Worm (Caenorhabditis elegans) whole organism, L3 larva: ENCODE data around the gene viro-2.
A peak's percentile ranks its signal among the peaks of the same experiment; 100 is the strongest.

ENCODE experiments used
- R02D3.7 ChIP-seq: fragments of 150-350 bp; optimal IDR thresholded peaks from 2 replicates; lab custom pipeline; 2014; ENCODE audit warnings: missing biosample characterization, missing genetic modification characterization
- ZK546.5 ChIP-seq: sonication (generic microtip); optimal IDR thresholded peaks from 2 replicates; lab custom pipeline; 2017; ENCODE audit warnings: missing biosample characterization, missing genetic modification characterization
- aly-2 ChIP-seq: fragments of 150-350 bp; optimal IDR thresholded peaks from 2 replicates; lab custom pipeline; 2014; ENCODE audit warnings: missing biosample characterization, missing genetic modification characterization
- ama-1 ChIP-seq: fragments of 150-350 bp; optimal IDR thresholded peaks from 2 replicates; lab custom pipeline; 2018
- ceh-16 ChIP-seq: sonication (generic microtip); optimal IDR thresholded peaks from 2 replicates; lab custom pipeline; 2017; ENCODE audit warnings: missing biosample characterization, missing genetic modification characterization
- ceh-28 ChIP-seq: fragments of 150-350 bp; optimal IDR thresholded peaks from 2 replicates; lab custom pipeline; 2014; ENCODE audit warnings: missing biosample characterization, missing genetic modification reagents, missing genetic modification characterization
- ceh-82 ChIP-seq: fragments of 150-350 bp; optimal IDR thresholded peaks from 2 replicates; lab custom pipeline; 2014; ENCODE audit warnings: missing biosample characterization, missing genetic modification characterization
- ceh-9 ChIP-seq: sonication (generic microtip); optimal IDR thresholded peaks from 2 replicates; lab custom pipeline; 2018; ENCODE audit warnings: missing biosample characterization, missing genetic modification characterization
- daf-12 ChIP-seq: fragments of 150-350 bp; optimal IDR thresholded peaks from 2 replicates; lab custom pipeline; 2014; ENCODE audit warnings: missing biosample characterization, missing genetic modification reagents, missing genetic modification characterization
- egl-27 ChIP-seq: sonication (generic microtip); optimal IDR thresholded peaks from 4 replicates; lab custom pipeline; 2017; ENCODE audit warnings: missing biosample characterization, missing genetic modification reagents, missing genetic modification characterization
- egl-5 ChIP-seq: fragments of 150-350 bp; optimal IDR thresholded peaks from 2 replicates; lab custom pipeline; 2017; ENCODE audit warnings: missing biosample characterization, missing genetic modification reagents, missing genetic modification characterization, inconsistent platforms
- elt-1 ChIP-seq: fragments of 150-350 bp; optimal IDR thresholded peaks from 2 replicates; lab custom pipeline; 2014; ENCODE audit warnings: missing biosample characterization, missing genetic modification characterization
- elt-2 ChIP-seq: sonication (generic microtip); optimal IDR thresholded peaks from 2 replicates; lab custom pipeline; 2016; ENCODE audit warnings: missing genetic modification reagents, mild to moderate bottlenecking, missing genetic modification characterization, missing compliant biosample characterization
- elt-3 ChIP-seq, 3 experiments: fragments of 150-350 bp in 1 of 3; sonication (generic microtip) in 2 of 3; optimal IDR thresholded peaks; 2 replicates in 2 of 3; 4 replicates in 1 of 3; lab custom pipeline; 2014 to 2017; ENCODE audit warnings: missing biosample characterization in 3 of 3, missing genetic modification characterization in 3 of 3
- eor-1 ChIP-seq, 2 experiments: fragments of 150-350 bp; optimal IDR thresholded peaks; 2 replicates each; lab custom pipeline; 2014 to 2018; ENCODE audit warnings: missing biosample characterization in 2 of 2, missing genetic modification characterization in 2 of 2
- fkh-10 ChIP-seq: sonication (generic microtip); optimal IDR thresholded peaks from 2 replicates; lab custom pipeline; 2017; ENCODE audit warnings: missing biosample characterization, missing genetic modification reagents, missing genetic modification characterization
- fos-1 ChIP-seq: fragments of 150-350 bp; optimal IDR thresholded peaks from 2 replicates; lab custom pipeline; 2014; ENCODE audit warnings: missing biosample characterization, missing genetic modification characterization
- hmg-11 ChIP-seq: sonication (generic microtip); optimal IDR thresholded peaks from 2 replicates; lab custom pipeline; 2016; ENCODE audit warnings: missing genetic modification characterization, missing compliant biosample characterization
- jun-1 ChIP-seq: fragments of 150-350 bp; optimal IDR thresholded peaks from 2 replicates; lab custom pipeline; 2014; ENCODE audit warnings: missing biosample characterization, missing genetic modification reagents, missing genetic modification characterization
- lin-15B ChIP-seq: fragments of 150-350 bp; optimal IDR thresholded peaks from 2 replicates; lab custom pipeline; 2014; ENCODE audit warnings: missing biosample characterization, missing genetic modification characterization
- lin-39 ChIP-seq: fragments of 150-350 bp; optimal IDR thresholded peaks from 2 replicates; lab custom pipeline; 2018; ENCODE audit warnings: missing biosample characterization, missing genetic modification reagents, missing genetic modification characterization
- lsy-12 ChIP-seq: sonication (generic microtip); optimal IDR thresholded peaks from 2 replicates; lab custom pipeline; 2016; ENCODE audit warnings: mild to moderate bottlenecking, missing genetic modification characterization, missing compliant biosample characterization
- mdl-1 ChIP-seq: fragments of 150-350 bp; optimal IDR thresholded peaks from 2 replicates; lab custom pipeline; 2014; ENCODE audit warnings: missing biosample characterization, missing genetic modification characterization
- mml-1 ChIP-seq: fragments of 150-350 bp; sonication (generic microtip); optimal IDR thresholded peaks from 3 replicates; lab custom pipeline; 2014; ENCODE audit warnings: missing biosample characterization, missing genetic modification characterization
- nfya-1 ChIP-seq: sonication (generic microtip); optimal IDR thresholded peaks from 2 replicates; lab custom pipeline; 2017; ENCODE audit warnings: missing genetic modification characterization, mild to moderate bottlenecking, missing compliant biosample characterization, antibody characterized with exemption, moderate library complexity; ENCODE audit not compliant: insufficient read depth
- nhr-11 ChIP-seq: fragments of 150-350 bp; optimal IDR thresholded peaks from 2 replicates; lab custom pipeline; 2014; ENCODE audit warnings: missing biosample characterization, missing genetic modification characterization
- nhr-23 ChIP-seq: fragments of 150-350 bp; optimal IDR thresholded peaks from 2 replicates; lab custom pipeline; 2014; ENCODE audit warnings: missing biosample characterization, missing genetic modification reagents, missing genetic modification characterization
- nhr-237 ChIP-seq: fragments of 150-350 bp; optimal IDR thresholded peaks from 2 replicates; lab custom pipeline; 2014; ENCODE audit warnings: missing biosample characterization, missing genetic modification characterization
- nhr-25 ChIP-seq: sonication (generic microtip); optimal IDR thresholded peaks from 2 replicates; lab custom pipeline; 2017; ENCODE audit warnings: missing biosample characterization, missing genetic modification characterization
- nhr-28 ChIP-seq: fragments of 150-350 bp; optimal IDR thresholded peaks from 2 replicates; lab custom pipeline; 2014; ENCODE audit warnings: missing biosample characterization, missing genetic modification characterization
- nhr-43 ChIP-seq: sonication (generic microtip); optimal IDR thresholded peaks from 2 replicates; lab custom pipeline; 2016; ENCODE audit warnings: mild to moderate bottlenecking, missing genetic modification characterization, missing compliant biosample characterization; ENCODE audit not compliant: poor library complexity, severe bottlenecking
- nhr-76 ChIP-seq: fragments of 150-350 bp; sonication (generic microtip); optimal IDR thresholded peaks from 5 replicates; lab custom pipeline; 2014; ENCODE audit warnings: missing biosample characterization, missing genetic modification characterization
- nhr-77 ChIP-seq: fragments of 150-350 bp; optimal IDR thresholded peaks from 2 replicates; lab custom pipeline; 2014; ENCODE audit warnings: missing biosample characterization, missing genetic modification characterization
- pha-4 ChIP-seq: fragments of 150-350 bp; optimal IDR thresholded peaks from 2 replicates; lab custom pipeline; 2014; ENCODE audit warnings: missing biosample characterization, missing genetic modification reagents, missing genetic modification characterization
- pqm-1 ChIP-seq: fragments of 150-350 bp; optimal IDR thresholded peaks from 2 replicates; lab custom pipeline; 2017; ENCODE audit warnings: missing biosample characterization, missing genetic modification characterization, inconsistent platforms
- skn-1 ChIP-seq: fragments of 150-350 bp; optimal IDR thresholded peaks from 2 replicates; lab custom pipeline; 2014; ENCODE audit warnings: missing biosample characterization, missing genetic modification characterization
- snpc-4 ChIP-seq: fragments of 150-350 bp; optimal IDR thresholded peaks from 2 replicates; lab custom pipeline; 2014; ENCODE audit warnings: missing biosample characterization, missing genetic modification characterization
- tbx-2 ChIP-seq: sonication (generic microtip); optimal IDR thresholded peaks from 2 replicates; lab custom pipeline; 2016; ENCODE audit warnings: mild to moderate bottlenecking, missing genetic modification characterization, missing compliant biosample characterization
- unc-62 ChIP-seq: fragments of 150-350 bp; sonication (generic microtip); optimal IDR thresholded peaks from 4 replicates; lab custom pipeline; 2014; ENCODE audit warnings: missing biosample characterization, missing genetic modification reagents, missing genetic modification characterization
- zag-1 ChIP-seq: fragments of 150-350 bp; optimal IDR thresholded peaks from 2 replicates; lab custom pipeline; 2014; ENCODE audit warnings: missing biosample characterization, missing genetic modification characterization
- ztf-11 ChIP-seq: fragments of 150-350 bp; optimal IDR thresholded peaks from 2 replicates; lab custom pipeline; 2014; ENCODE audit warnings: missing biosample characterization, missing genetic modification characterization

viro-2 gene

ce11 chrIII:7158709-7159108, 30.0 kb downstream of the viro-2 start, which contains the start of gene nuo-4:
nuo-4 (minus strand) TSS chrIII:7158809.
- no peak for TF ChIP-seq nhr-25 (tag; lab: Kevin White, UChicago)
- no peak for TF ChIP-seq lsy-12 (tag; lab: Kevin White, UChicago)
- no peak for TF ChIP-seq nhr-76
- no peak for TF ChIP-seq ceh-16
- no peak for TF ChIP-seq tbx-2
- no peak for TF ChIP-seq jun-1 (tag; lab: Kevin White, UChicago)
- TF ChIP-seq nhr-237 (tag; lab: Kevin White, UChicago), result no peak

- TF ChIP-seq aly-2 (tag; lab: Kevin White, UChicago) (no peak), pqm-1 (no peak), nhr-11 (tag; lab: Kevin White, UChicago) (no peak), nhr-25 (tag; lab: Kevin White, UChicago) (no peak)
Measured at ce11 chrIII:7159246-7159645, 30.5 kb downstream of the viro-2 start.

ce11 chrIII:7161055-7161454, 32.4 kb downstream of the viro-2 start, which contains the start of gene rnp-7:
rnp-7 (minus strand) TSS chrIII:7161155.
- TF ChIP-seq snpc-4 (tag; lab: Kevin White, UChicago), result no peak
- TF ChIP-seq R02D3.7 (tag; lab: Kevin White, UChicago), result no peak
- TF ChIP-seq pha-4, result no peak
- no peak for TF ChIP-seq pqm-1
- TF ChIP-seq skn-1 (tag; lab: Kevin White, UChicago), result no peak
- TF ChIP-seq ama-1, result no peak
- TF ChIP-seq daf-12 (tag; lab: Kevin White, UChicago), result no peak
- TF ChIP-seq ceh-28 (tag; lab: Kevin White, UChicago), result no peak
- no peak for TF ChIP-seq ceh-82
- TF ChIP-seq eor-1 (tag; optimal IDR thresholded peaks at IDR 0.05; lab: Kevin White, UChicago), result no peak
- no peak for TF ChIP-seq nhr-28 (tag; lab: Kevin White, UChicago)
- TF ChIP-seq zag-1 (tag; lab: Kevin White, UChicago), result no peak
- TF ChIP-seq elt-2 (tag; lab: Kevin White, UChicago), result no peak

ce11 chrIII:7162065-7162762, 33.5 kb downstream of the viro-2 start, which contains the start of the genes syf-2 and K04G7.1:
syf-2 (minus strand) TSS chrIII:7162115.
K04G7.1 (plus strand) TSS chrIII:7162712.
- TF ChIP-seq nhr-77 (tag; lab: Kevin White, UChicago) (no peak), elt-1 (tag; lab: Kevin White, UChicago) (peak; percentile 59), R02D3.7 (tag; lab: Kevin White, UChicago) (peak; percentile 76), fos-1 (tag; lab: Kevin White, UChicago) (no peak), ztf-11 (tag; lab: Kevin White, UChicago) (no peak), unc-62 (GFP tag; lab: Kevin White, UChicago) (peak; percentile 53), jun-1 (tag; lab: Kevin White, UChicago) (peak; percentile 83), ceh-9 (tag; lab: Kevin White, UChicago) (no peak), egl-27 (tag; lab: Kevin White, UChicago) (peak; percentile 92), elt-2 (tag; lab: Kevin White, UChicago) (peak; percentile 74), pha-4 (peak; percentile 95), ceh-16 (no peak), nhr-25 (tag; lab: Kevin White, UChicago) (peak; percentile 76), mdl-1 (no peak), lsy-12 (tag; lab: Kevin White, UChicago) (peak; percentile 78), zag-1 (tag; lab: Kevin White, UChicago) (no peak), eor-1 (tag; optimal IDR thresholded peaks at IDR 0.05; lab: Kevin White, UChicago) (no peak), aly-2 (tag; lab: Kevin White, UChicago) (no peak), ama-1 (peak; percentile 43), ceh-28 (tag; lab: Kevin White, UChicago) (peak; percentile 72), egl-5 (peak; percentile 57), lin-39 (tag; lab: Kevin White, UChicago) (peak; percentile 91), nhr-23 (peak; percentile 94), hmg-11 (peak; percentile 65), pqm-1 (peak; percentile 29), skn-1 (tag; lab: Kevin White, UChicago) (peak; percentile 79), ceh-82 (peak; percentile 47), mml-1 (tag; lab: Kevin White, UChicago) (no peak), nhr-76 (no peak), elt-3 (tag; optimal IDR thresholded peaks at IDR 0.05; lab: Kevin White, UChicago) (peak in 1 of 3 experiments; percentile 14), fkh-10 (peak; percentile 85), nfya-1 (peak; percentile 94), snpc-4 (tag; lab: Kevin White, UChicago) (peak; percentile 90), lin-15B (tag; lab: Kevin White, UChicago) (peak; percentile 99), ZK546.5 (tag; lab: Kevin White, UChicago) (peak; percentile 20), nhr-237 (tag; lab: Kevin White, UChicago) (no peak), tbx-2 (peak; percentile 61), nhr-43 (peak; percentile 62)
